Worm (Caenorhabditis elegans) whole organism, L3 larva: ENCODE data around the gene srv-26.

Experiments
- R02D3.7 ChIP-seq: fragments of 150-350 bp; optimal IDR thresholded peaks from 2 replicates; lab custom pipeline; 2014; ENCODE audit warnings: missing biosample characterization, missing genetic modification characterization
- ZK546.5 ChIP-seq: sonication (generic microtip); optimal IDR thresholded peaks from 2 replicates; lab custom pipeline; 2017; ENCODE audit warnings: missing biosample characterization, missing genetic modification characterization
- ama-1 ChIP-seq: fragments of 150-350 bp; optimal IDR thresholded peaks from 2 replicates; lab custom pipeline; 2018
- ceh-82 ChIP-seq: fragments of 150-350 bp; optimal IDR thresholded peaks from 2 replicates; lab custom pipeline; 2014; ENCODE audit warnings: missing biosample characterization, missing genetic modification characterization
- ceh-9 ChIP-seq: sonication (generic microtip); optimal IDR thresholded peaks from 2 replicates; lab custom pipeline; 2018; ENCODE audit warnings: missing biosample characterization, missing genetic modification characterization
- daf-12 ChIP-seq: fragments of 150-350 bp; optimal IDR thresholded peaks from 2 replicates; lab custom pipeline; 2014; ENCODE audit warnings: missing biosample characterization, missing genetic modification reagents, missing genetic modification characterization
- egl-27 ChIP-seq: sonication (generic microtip); optimal IDR thresholded peaks from 4 replicates; lab custom pipeline; 2017; ENCODE audit warnings: missing biosample characterization, missing genetic modification reagents, missing genetic modification characterization
- elt-2 ChIP-seq: sonication (generic microtip); optimal IDR thresholded peaks from 2 replicates; lab custom pipeline; 2016; ENCODE audit warnings: missing genetic modification reagents, mild to moderate bottlenecking, missing genetic modification characterization, missing compliant biosample characterization
- eor-1 ChIP-seq, 2 experiments: fragments of 150-350 bp; optimal IDR thresholded peaks; 2 replicates each; lab custom pipeline; 2014 to 2018; ENCODE audit warnings: missing biosample characterization in 2 of 2, missing genetic modification characterization in 2 of 2
- fkh-2 ChIP-seq: fragments of 150-350 bp; optimal IDR thresholded peaks from 2 replicates; lab custom pipeline; 2014; ENCODE audit warnings: missing biosample characterization, missing genetic modification reagents, missing genetic modification characterization
- fos-1 ChIP-seq: fragments of 150-350 bp; optimal IDR thresholded peaks from 2 replicates; lab custom pipeline; 2014; ENCODE audit warnings: missing biosample characterization, missing genetic modification characterization
- hmg-11 ChIP-seq: sonication (generic microtip); optimal IDR thresholded peaks from 2 replicates; lab custom pipeline; 2016; ENCODE audit warnings: missing genetic modification characterization, missing compliant biosample characterization
- lin-15B ChIP-seq: fragments of 150-350 bp; optimal IDR thresholded peaks from 2 replicates; lab custom pipeline; 2014; ENCODE audit warnings: missing biosample characterization, missing genetic modification characterization
- lin-39 ChIP-seq: fragments of 150-350 bp; optimal IDR thresholded peaks from 2 replicates; lab custom pipeline; 2018; ENCODE audit warnings: missing biosample characterization, missing genetic modification reagents, missing genetic modification characterization
- mdl-1 ChIP-seq: fragments of 150-350 bp; optimal IDR thresholded peaks from 2 replicates; lab custom pipeline; 2014; ENCODE audit warnings: missing biosample characterization, missing genetic modification characterization
- nhr-23 ChIP-seq: fragments of 150-350 bp; optimal IDR thresholded peaks from 2 replicates; lab custom pipeline; 2014; ENCODE audit warnings: missing biosample characterization, missing genetic modification reagents, missing genetic modification characterization
- nhr-25 ChIP-seq: sonication (generic microtip); optimal IDR thresholded peaks from 2 replicates; lab custom pipeline; 2017; ENCODE audit warnings: missing biosample characterization, missing genetic modification characterization
- nhr-28 ChIP-seq: fragments of 150-350 bp; optimal IDR thresholded peaks from 2 replicates; lab custom pipeline; 2014; ENCODE audit warnings: missing biosample characterization, missing genetic modification characterization
- nhr-43 ChIP-seq: sonication (generic microtip); optimal IDR thresholded peaks from 2 replicates; lab custom pipeline; 2016; ENCODE audit warnings: mild to moderate bottlenecking, missing genetic modification characterization, missing compliant biosample characterization; ENCODE audit not compliant: poor library complexity, severe bottlenecking
- nhr-67 ChIP-seq: fragments of 150-350 bp; optimal IDR thresholded peaks from 2 replicates; lab custom pipeline; 2014; ENCODE audit warnings: missing biosample characterization, missing genetic modification characterization
- nhr-76 ChIP-seq: fragments of 150-350 bp; sonication (generic microtip); optimal IDR thresholded peaks from 5 replicates; lab custom pipeline; 2014; ENCODE audit warnings: missing biosample characterization, missing genetic modification characterization
- nhr-77 ChIP-seq: fragments of 150-350 bp; optimal IDR thresholded peaks from 2 replicates; lab custom pipeline; 2014; ENCODE audit warnings: missing biosample characterization, missing genetic modification characterization
- pha-4 ChIP-seq: fragments of 150-350 bp; optimal IDR thresholded peaks from 2 replicates; lab custom pipeline; 2014; ENCODE audit warnings: missing biosample characterization, missing genetic modification reagents, missing genetic modification characterization
- pqm-1 ChIP-seq: fragments of 150-350 bp; optimal IDR thresholded peaks from 2 replicates; lab custom pipeline; 2017; ENCODE audit warnings: missing biosample characterization, missing genetic modification characterization, inconsistent platforms
- skn-1 ChIP-seq: fragments of 150-350 bp; optimal IDR thresholded peaks from 2 replicates; lab custom pipeline; 2014; ENCODE audit warnings: missing biosample characterization, missing genetic modification characterization
- snpc-4 ChIP-seq: fragments of 150-350 bp; optimal IDR thresholded peaks from 2 replicates; lab custom pipeline; 2014; ENCODE audit warnings: missing biosample characterization, missing genetic modification characterization
- tbx-2 ChIP-seq: sonication (generic microtip); optimal IDR thresholded peaks from 2 replicates; lab custom pipeline; 2016; ENCODE audit warnings: mild to moderate bottlenecking, missing genetic modification characterization, missing compliant biosample characterization
- unc-39 ChIP-seq: sonication (generic microtip); optimal IDR thresholded peaks from 4 replicates; lab custom pipeline; 2017; ENCODE audit warnings: missing biosample characterization, missing genetic modification characterization
- unc-62 ChIP-seq: fragments of 150-350 bp; sonication (generic microtip); optimal IDR thresholded peaks from 4 replicates; lab custom pipeline; 2014; ENCODE audit warnings: missing biosample characterization, missing genetic modification reagents, missing genetic modification characterization
- ztf-11 ChIP-seq: fragments of 150-350 bp; optimal IDR thresholded peaks from 2 replicates; lab custom pipeline; 2014; ENCODE audit warnings: missing biosample characterization, missing genetic modification characterization
- ztf-4 ChIP-seq: fragments of 150-350 bp; optimal IDR thresholded peaks from 2 replicates; lab custom pipeline; 2014; ENCODE audit warnings: missing biosample characterization, missing genetic modification characterization

Gene srv-26

ce11 chrIV:6282143-6282542, 19.5 kb downstream of the srv-26 start, which contains the start of gene srv-32:
Gene srv-32 (minus strand): TSS chrIV:6282243.
- no peak for TF ChIP-seq mdl-1 (tag; lab: Kevin White, UChicago)
- no peak for TF ChIP-seq tbx-2 (tag; lab: Kevin White, UChicago)
- no peak for TF ChIP-seq hmg-11 (tag; lab: Kevin White, UChicago)
- TF ChIP-seq elt-2 (tag; lab: Kevin White, UChicago), result no peak
- TF ChIP-seq ceh-82 (tag; lab: Kevin White, UChicago), result no peak
- no peak for TF ChIP-seq pqm-1 (tag; lab: Kevin White, UChicago)
- TF ChIP-seq, all 47 proteins: peak for 0

ce11 chrIV:6279392-6279791, 22.3 kb downstream of the srv-26 start, which contains the start of gene sams-5:
Gene sams-5 (minus strand): TSS chrIV:6279522.
- TF ChIP-seq ceh-9, result no peak
- TF ChIP-seq pha-4 (tag; lab: Kevin White, UChicago), result peak; percentile 72

- TF ChIP-seq nhr-77, result no peak
- TF ChIP-seq pqm-1 (tag; lab: Kevin White, UChicago), result peak; percentile 60
- TF ChIP-seq elt-2 (tag; lab: Kevin White, UChicago), result peak; percentile 85
Measured at ce11 chrIV:6275671-6276209, 25.9 kb downstream of the srv-26 start, which contains the start of the genes aat-4 and T13A10.1. Gene aat-4 (minus strand): TSS chrIV:6275721. Gene T13A10.1 (plus strand): TSS chrIV:6276081.

ce11 chrIV:6271923-6272322, 29.7 kb downstream of the srv-26 start, which contains the start of gene srv-31:
Gene srv-31 (minus strand): TSS chrIV:6272023.
- no peak for TF ChIP-seq ZK546.5 (tag; lab: Kevin White, UChicago)

ce11 chrIV:6269346-6269745, 32.3 kb downstream of the srv-26 start, which contains the start of gene srv-30:
Gene srv-30 (minus strand): TSS chrIV:6269446.
- no peak for TF ChIP-seq snpc-4 (tag; lab: Kevin White, UChicago)
- TF ChIP-seq mdl-1 (tag; lab: Kevin White, UChicago), result no peak
- no peak for TF ChIP-seq ama-1 (lab: Kevin White, UChicago)
- TF ChIP-seq daf-12, result no peak
- no peak for TF ChIP-seq nhr-25 (tag; lab: Kevin White, UChicago)
- no peak for TF ChIP-seq skn-1 (tag; lab: Kevin White, UChicago)
- TF ChIP-seq nhr-43 (tag; lab: Kevin White, UChicago), result no peak
- no peak for TF ChIP-seq nhr-23 (tag; lab: Kevin White, UChicago)
- no peak for TF ChIP-seq egl-27
- TF ChIP-seq lin-39, result no peak
- TF ChIP-seq unc-39 (tag; lab: Kevin White, UChicago), result no peak
- no peak for TF ChIP-seq nhr-67
- no peak for TF ChIP-seq ceh-82 (tag; lab: Kevin White, UChicago)
- TF ChIP-seq R02D3.7 (tag; lab: Kevin White, UChicago), result no peak
- TF ChIP-seq unc-62 (GFP tag; lab: Kevin White, UChicago), result no peak
- TF ChIP-seq hmg-11 (tag; lab: Kevin White, UChicago), result no peak
- TF ChIP-seq ztf-11 (tag; lab: Kevin White, UChicago), result no peak
- no peak for TF ChIP-seq eor-1 (tag; optimal IDR thresholded peaks at IDR 0.05; lab: Kevin White, UChicago)

ce11 chrIV:6266499-6266898, 35.2 kb downstream of the srv-26 start, which contains the start of gene srv-29:
Gene srv-29 (minus strand): TSS chrIV:6266599.
- TF ChIP-seq mdl-1 (tag; lab: Kevin White, UChicago) (no peak), unc-39 (tag; lab: Kevin White, UChicago) (no peak), fkh-2 (no peak), nhr-28 (tag; lab: Kevin White, UChicago) (no peak), lin-15B (tag; lab: Kevin White, UChicago) (no peak), nhr-76 (no peak), hmg-11 (tag; lab: Kevin White, UChicago) (no peak), ztf-4 (tag; lab: Kevin White, UChicago) (no peak), egl-27 (no peak), snpc-4 (tag; lab: Kevin White, UChicago) (no peak), fos-1 (no peak)
